Worm (Caenorhabditis elegans) whole organism, young adult: ENCODE results near the gene rgs-2.

Experiments
- C06A6.2 ChIP-seq: fragments of 200-800 bp; sonication (Bioruptor generic); conservative IDR thresholded peaks from 2 replicates; pipeline ENCODE4 v1.3.6; 2022; ENCODE audit warnings: missing genetic modification characterization, missing compliant biosample characterization
- C17E4.6 ChIP-seq: fragments of 200-800 bp; sonication (Bioruptor generic); IDR thresholded peaks from 2 replicates; pipeline ENCODE4 v1.3.6; 2022; ENCODE audit warnings: missing genetic modification reagents, missing genetic modification characterization, missing compliant biosample characterization
- F33H1.4 ChIP-seq: fragments of 200-800 bp; sonication (Bioruptor generic); IDR thresholded peaks from 2 replicates; pipeline ENCODE4 v1.3.6; 2022; ENCODE audit warnings: missing genetic modification reagents, missing genetic modification characterization, missing compliant biosample characterization
- F57C9.4 ChIP-seq: sonication (generic microtip); optimal IDR thresholded peaks from 2 replicates; lab custom pipeline; 2017; ENCODE audit warnings: mild to moderate bottlenecking, missing genetic modification characterization, missing compliant biosample characterization
- Y53F4B.3 ChIP-seq: fragments of 200-800 bp; sonication (Bioruptor generic); IDR thresholded peaks from 2 replicates; pipeline ENCODE4 v1.3.6; 2022; ENCODE audit warnings: missing genetic modification reagents, missing genetic modification characterization, missing compliant biosample characterization
- Y53G8AR.9 ChIP-seq: fragments of 200-800 bp; sonication (Bioruptor generic); conservative IDR thresholded peaks from 2 replicates; pipeline ENCODE4 v1.3.6; 2022; ENCODE audit warnings: missing genetic modification reagents, missing genetic modification characterization, missing compliant biosample characterization
- ama-1 ChIP-seq, 3 experiments: fragments of 150-350 bp in 1 of 3; sonication (generic microtip) in 2 of 3; optimal IDR thresholded peaks; 2 replicates each; lab custom pipeline; 2014 to 2018; ENCODE audit warnings: missing biosample characterization in 2 of 3, missing genetic modification characterization in 2 of 3, missing genetic modification reagents in 2 of 3
- aptf-3 ChIP-seq: fragments of 200-800 bp; sonication (Bioruptor generic); IDR thresholded peaks from 2 replicates; pipeline ENCODE4 v1.3.6; 2022; ENCODE audit warnings: missing genetic modification characterization, missing compliant biosample characterization
- atf-7 ChIP-seq: sonication (generic microtip); optimal IDR thresholded peaks from 2 replicates; lab custom pipeline; 2017; ENCODE audit warnings: mild to moderate bottlenecking, missing genetic modification characterization, missing compliant biosample characterization
- athp-1 ChIP-seq: sonication (generic microtip); optimal IDR thresholded peaks from 2 replicates; lab custom pipeline; 2017; ENCODE audit warnings: mild to moderate bottlenecking, missing genetic modification characterization, missing compliant biosample characterization
- attf-3 ChIP-seq: fragments of 200-800 bp; sonication (Bioruptor generic); conservative IDR thresholded peaks from 2 replicates; pipeline ENCODE4 v1.3.6; 2022; ENCODE audit warnings: missing genetic modification reagents, missing genetic modification characterization, missing compliant biosample characterization
- attf-6 ChIP-seq: fragments of 200-800 bp; sonication (Bioruptor generic); IDR thresholded peaks from 2 replicates; pipeline ENCODE4 v1.3.6; 2022; ENCODE audit warnings: missing genetic modification reagents, missing genetic modification characterization, missing compliant biosample characterization
- ccch-3 ChIP-seq: fragments of 200-800 bp; sonication (Bioruptor generic); optimal IDR thresholded peaks from 2 replicates; lab custom pipeline; 2018; ENCODE audit warnings: mild to moderate bottlenecking, missing genetic modification characterization, missing compliant biosample characterization
- cebp-2 ChIP-seq: fragments of 200-800 bp; sonication (Bioruptor generic); IDR thresholded peaks from 2 replicates; pipeline ENCODE4 v1.3.6; 2022; ENCODE audit warnings: missing genetic modification characterization, missing compliant biosample characterization
- ceh-100 ChIP-seq: fragments of 200-800 bp; sonication (Bioruptor generic); IDR thresholded peaks from 2 replicates; pipeline ENCODE4 v1.3.6; 2022; ENCODE audit warnings: missing genetic modification reagents, missing genetic modification characterization, missing compliant biosample characterization
- ceh-40 ChIP-seq: fragments of 200-800 bp; sonication (Bioruptor generic); IDR thresholded peaks from 2 replicates; pipeline ENCODE4 v1.3.6; 2022; ENCODE audit warnings: missing genetic modification characterization, missing compliant biosample characterization
- ceh-58 ChIP-seq: fragments of 200-800 bp; sonication (Bioruptor generic); IDR thresholded peaks from 2 replicates; pipeline ENCODE4 v1.3.6; 2022; ENCODE audit warnings: missing genetic modification characterization, missing compliant biosample characterization
- ceh-79 ChIP-seq: sonication (generic microtip); optimal IDR thresholded peaks from 2 replicates; lab custom pipeline; 2017; ENCODE audit warnings: mild to moderate bottlenecking, missing genetic modification characterization, missing compliant biosample characterization
- dox-1 ChIP-seq: fragments of 200-800 bp; sonication (Bioruptor generic); IDR thresholded peaks from 2 replicates; pipeline ENCODE4 v1.3.6; 2022; ENCODE audit warnings: missing genetic modification reagents, missing genetic modification characterization, missing compliant biosample characterization
- dpl-1 ChIP-seq: fragments of 150-350 bp; optimal IDR thresholded peaks from 2 replicates; lab custom pipeline; 2014; ENCODE audit warnings: missing biosample characterization, missing genetic modification reagents, missing genetic modification characterization
- efl-1 ChIP-seq: fragments of 150-350 bp; optimal IDR thresholded peaks from 2 replicates; lab custom pipeline; 2014; ENCODE audit warnings: missing biosample characterization, missing genetic modification reagents, missing genetic modification characterization
- ets-4 ChIP-seq: fragments of 200-800 bp; sonication (Bioruptor generic); optimal IDR thresholded peaks from 2 replicates; lab custom pipeline; 2018; ENCODE audit warnings: mild to moderate bottlenecking, missing genetic modification characterization, missing compliant biosample characterization
- gei-17 ChIP-seq: fragments of 200-800 bp; sonication (Bioruptor generic); optimal IDR thresholded peaks from 2 replicates; lab custom pipeline; 2018; ENCODE audit warnings: mild to moderate bottlenecking, missing genetic modification characterization, missing compliant biosample characterization
- hlh-26 ChIP-seq: fragments of 200-800 bp; sonication (Bioruptor generic); conservative IDR thresholded peaks from 2 replicates; pipeline ENCODE4 v1.3.6; 2022; ENCODE audit warnings: missing genetic modification reagents, missing genetic modification characterization, missing compliant biosample characterization
- hmg-1.2 ChIP-seq: fragments of 200-800 bp; sonication (Bioruptor generic); IDR thresholded peaks from 2 replicates; pipeline ENCODE4 v1.3.6; 2022; ENCODE audit warnings: missing genetic modification reagents, missing genetic modification characterization, missing compliant biosample characterization
- hrde-1 ChIP-seq: sonication (generic microtip); optimal IDR thresholded peaks from 2 replicates; lab custom pipeline; 2016; ENCODE audit warnings: missing genetic modification characterization, mild to moderate bottlenecking, missing compliant biosample characterization, moderate library complexity, missing genotype, missing genetic modification reagents, borderline replicate concordance
- lin-26 ChIP-seq: fragments of 200-800 bp; sonication (Bioruptor generic); IDR thresholded peaks from 2 replicates; pipeline ENCODE4 v1.3.6; 2022; ENCODE audit warnings: missing genetic modification reagents, missing genetic modification characterization, missing compliant biosample characterization
- lin-54 ChIP-seq: fragments of 200-800 bp; sonication (Bioruptor generic); optimal IDR thresholded peaks from 2 replicates; lab custom pipeline; 2018; ENCODE audit warnings: mild to moderate bottlenecking, missing genetic modification characterization, missing compliant biosample characterization
- lir-1 ChIP-seq: fragments of 200-800 bp; sonication (Bioruptor generic); conservative IDR thresholded peaks from 2 replicates; pipeline ENCODE4 v1.3.6; 2022; ENCODE audit warnings: missing genetic modification reagents, missing genetic modification characterization, missing compliant biosample characterization
- madf-3 ChIP-seq: fragments of 200-800 bp; sonication (Bioruptor generic); IDR thresholded peaks from 2 replicates; pipeline ENCODE4 v1.3.6; 2022; ENCODE audit warnings: missing genetic modification reagents, missing genetic modification characterization, missing compliant biosample characterization
- madf-6 ChIP-seq: fragments of 200-800 bp; sonication (Bioruptor generic); IDR thresholded peaks from 2 replicates; pipeline ENCODE4 v1.3.6; 2022; ENCODE audit warnings: missing genetic modification reagents, missing genetic modification characterization, missing compliant biosample characterization
- mel-28 ChIP-seq: sonication (generic microtip); optimal IDR thresholded peaks from 2 replicates; lab custom pipeline; 2016; ENCODE audit warnings: borderline replicate concordance, mild to moderate bottlenecking, missing genetic modification characterization, missing compliant biosample characterization
- mes-4 ChIP-seq: sonication (generic microtip); optimal IDR thresholded peaks from 2 replicates; lab custom pipeline; 2016; ENCODE audit warnings: missing genotype, missing genetic modification characterization, missing compliant biosample characterization
- nfyb-1 ChIP-seq: fragments of 200-800 bp; sonication (Bioruptor generic); IDR thresholded peaks from 2 replicates; pipeline ENCODE4 v1.3.6; 2022; ENCODE audit warnings: missing genetic modification reagents, missing genetic modification characterization, missing compliant biosample characterization
- pha-4 ChIP-seq: fragments of 150-350 bp; sonication (generic microtip); optimal IDR thresholded peaks from 2 replicates; lab custom pipeline; 2014; ENCODE audit warnings: missing biosample characterization, missing genetic modification reagents, missing genetic modification characterization
- rpc-1 ChIP-seq, 2 experiments: fragments of 150-350 bp in 1 of 2; sonication (generic microtip) in 1 of 2; optimal IDR thresholded peaks; 2 replicates each; lab custom pipeline; 2014 to 2018; ENCODE audit warnings: missing biosample characterization in 1 of 2, missing genetic modification characterization in 1 of 2, missing genetic modification reagents in 1 of 2, missing genotype in 1 of 2
- sdz-38 ChIP-seq: sonication (generic microtip); optimal IDR thresholded peaks from 2 replicates; lab custom pipeline; 2016; ENCODE audit warnings: missing genotype, missing genetic modification characterization, missing compliant biosample characterization
- snpc-1.1 ChIP-seq: sonication (generic microtip); optimal IDR thresholded peaks from 2 replicates; lab custom pipeline; 2017; ENCODE audit warnings: missing genetic modification characterization, mild to moderate bottlenecking, missing compliant biosample characterization, antibody characterized with exemption, moderate library complexity, missing genotype, missing genetic modification reagents; ENCODE audit not compliant: insufficient read depth
- sptf-2 ChIP-seq: fragments of 200-800 bp; sonication (Bioruptor generic); optimal IDR thresholded peaks from 2 replicates; lab custom pipeline; 2018; ENCODE audit warnings: mild to moderate bottlenecking, missing genetic modification characterization, missing compliant biosample characterization
- unc-130 ChIP-seq: sonication (generic microtip); optimal IDR thresholded peaks from 2 replicates; lab custom pipeline; 2016; ENCODE audit warnings: missing genetic modification reagents, missing genetic modification characterization, missing compliant biosample characterization
- ztf-22 ChIP-seq: fragments of 200-800 bp; sonication (Bioruptor generic); optimal IDR thresholded peaks from 2 replicates; lab custom pipeline; 2018; ENCODE audit warnings: mild to moderate bottlenecking, missing genetic modification characterization, moderate library complexity, missing compliant biosample characterization
- ztf-26 ChIP-seq: sonication (generic microtip); optimal IDR thresholded peaks from 2 replicates; lab custom pipeline; 2017; ENCODE audit warnings: missing genetic modification characterization, missing compliant biosample characterization
- ztf-28 ChIP-seq: fragments of 200-800 bp; sonication (Bioruptor generic); IDR thresholded peaks from 2 replicates; pipeline ENCODE4 v1.3.6; 2022; ENCODE audit warnings: missing genetic modification reagents, missing genetic modification characterization, missing compliant biosample characterization

The rgs-2 gene

ce11 chrX:12663537-12663936 is 48.9 kb upstream of the rgs-2 start, which contains the start of gene nlp-76 (continued):
- TF ChIP-seq dox-1 (GFP tag; lab: Robert Waterston, UW) (peak; percentile 15; the same call in 1 of the 2 replicates), ztf-26 (tag; lab: Kevin White, UChicago) (peak; percentile 43), lin-26 (GFP tag; lab: Robert Waterston, UW) (peak; percentile 20; the same call in 1 of the 2 replicates), gei-17 (GFP tag; lab: Kevin White, UChicago) (no peak), unc-130 (no peak), athp-1 (peak; percentile 29)
- TF ChIP-seq, all 124 proteins: peak for 10

DNA sequence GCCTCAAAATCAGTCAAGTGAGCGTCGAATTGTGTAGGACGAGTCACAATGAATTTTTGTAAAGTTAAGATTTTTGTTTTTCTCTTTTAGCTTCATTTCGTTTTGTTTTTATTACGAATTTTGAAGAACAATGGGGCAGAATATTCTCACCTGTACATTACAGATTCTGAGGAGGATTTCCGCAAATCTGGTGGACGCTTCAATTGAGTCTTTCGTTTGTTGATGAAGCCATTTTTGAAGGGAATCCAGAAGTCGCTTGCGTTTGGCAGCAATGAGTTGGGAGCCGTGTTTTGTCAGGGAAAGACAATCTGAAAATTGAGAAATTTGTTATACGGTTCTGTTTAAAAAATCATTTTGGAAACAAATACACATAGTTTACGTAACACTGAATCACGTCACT is 48.0 kb upstream of the rgs-2 start:
- TF ChIP-seq ama-1 (optimal IDR thresholded peaks at IDR 0.05; lab: Kevin White, UChicago) = peak; percentile 48
- TF ChIP-seq ama-1 (GFP tag; optimal IDR thresholded peaks at IDR 0.05; lab: Kevin White, UChicago) = no peak
- no peak for TF ChIP-seq ets-4 (GFP tag; lab: Kevin White, UChicago)
- 0 out of 2 replicates have a peak, but pooled peaks have one; percentile 18 for TF ChIP-seq attf-6 (GFP tag; lab: Robert Waterston, UW)

DNA sequence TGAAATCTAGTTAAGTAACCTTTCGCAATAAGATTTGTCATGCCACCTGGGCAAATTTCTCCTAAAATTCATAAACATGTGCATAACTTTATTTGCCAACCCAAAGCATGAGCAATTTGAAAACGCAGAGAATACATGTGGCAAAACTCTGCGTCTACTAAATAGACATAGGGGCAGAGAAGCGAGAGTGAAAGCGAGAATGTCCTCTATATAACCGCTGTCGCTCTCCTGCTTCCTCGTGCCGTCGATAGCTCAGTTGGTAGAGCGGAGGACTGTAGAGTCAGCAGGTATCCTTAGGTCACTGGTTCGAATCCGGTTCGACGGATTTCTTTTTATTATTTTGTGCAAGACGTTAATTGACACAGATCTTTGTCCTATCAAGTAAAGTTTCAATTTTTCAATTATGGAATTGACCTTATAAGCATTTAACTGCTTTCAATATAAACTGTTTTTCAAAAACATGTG is 47.4 kb upstream of the rgs-2 start:
- TF ChIP-seq hlh-26 (no peak), lin-54 (GFP tag; lab: Kevin White, UChicago) (peak; percentile 76), ztf-28 (GFP tag; lab: Robert Waterston, UW) (peak; percentile 85), pha-4 (tag; lab: Kevin White, UChicago) (no peak), ztf-26 (tag; lab: Kevin White, UChicago) (peak; percentile 77), cebp-2 (GFP tag; lab: Robert Waterston, UW) (peak; percentile 90; the same call in 1 of the 2 replicates), attf-3 (GFP tag; lab: Robert Waterston, UW) (no peak), mel-28 (peak; percentile 51), aptf-3 (GFP tag; lab: Robert Waterston, UW) (peak; percentile 98), ceh-100 (GFP tag; lab: Robert Waterston, UW) (peak; percentile 62), rpc-1 (optimal IDR thresholded peaks at IDR 0.05; lab: Kevin White, UChicago) (peak; percentile 95), rpc-1 (tag; optimal IDR thresholded peaks at IDR 0.05; lab: Kevin White, UChicago) (peak; percentile 96), hrde-1 (peak; percentile 55), atf-7 (tag; lab: Kevin White, UChicago) (peak; percentile 73), sptf-2 (peak; percentile 11), C17E4.6 (GFP tag; lab: Robert Waterston, UW) (no peak; the same call in 1 of the 2 replicates), ccch-3 (peak; percentile 34), dox-1 (GFP tag; lab: Robert Waterston, UW) (peak; percentile 94), gei-17 (GFP tag; lab: Kevin White, UChicago) (peak; percentile 78), ztf-22 (GFP tag; lab: Kevin White, UChicago) (no peak), efl-1 (GFP tag; lab: Kevin White, UChicago) (no peak), madf-3 (GFP tag; lab: Robert Waterston, UW) (peak; percentile 81; the same call in 1 of the 2 replicates), ceh-79 (no peak), C06A6.2 (GFP tag; lab: Robert Waterston, UW) (peak; percentile 85), snpc-1.1 (tag; lab: Kevin White, UChicago) (peak; percentile 1), unc-130 (peak; percentile 34), Y53F4B.3 (GFP tag; lab: Robert Waterston, UW) (0 out of 2 replicates have a peak, but pooled peaks have one; percentile 51), F57C9.4 (tag; lab: Kevin White, UChicago) (peak; percentile 77), madf-6 (GFP tag; lab: Robert Waterston, UW) (peak; percentile 67), hmg-1.2 (GFP tag; lab: Robert Waterston, UW) (peak; percentile 86), ceh-58 (0 out of 2 replicates have a peak, but pooled peaks have one; percentile 82), lir-1 (GFP tag; lab: Robert Waterston, UW) (peak; percentile 57; the same call in 1 of the 2 replicates), mes-4 (tag; lab: Kevin White, UChicago) (peak; percentile 85), sdz-38 (tag; lab: Kevin White, UChicago) (no peak), dpl-1 (GFP tag; lab: Kevin White, UChicago) (no peak), lin-26 (GFP tag; lab: Robert Waterston, UW) (peak; percentile 96), Y53G8AR.9 (GFP tag; lab: Robert Waterston, UW) (no peak), ceh-40 (GFP tag; lab: Robert Waterston, UW) (0 out of 2 replicates have a peak, but pooled peaks have one; percentile 47), nfyb-1 (GFP tag; lab: Robert Waterston, UW) (peak; percentile 94), F33H1.4 (GFP tag; lab: Robert Waterston, UW) (no peak)
